Fruit fly (Drosophila melanogaster): ENCODE measurements around the gene PNUTS.

Gene PNUTS

DNA sequence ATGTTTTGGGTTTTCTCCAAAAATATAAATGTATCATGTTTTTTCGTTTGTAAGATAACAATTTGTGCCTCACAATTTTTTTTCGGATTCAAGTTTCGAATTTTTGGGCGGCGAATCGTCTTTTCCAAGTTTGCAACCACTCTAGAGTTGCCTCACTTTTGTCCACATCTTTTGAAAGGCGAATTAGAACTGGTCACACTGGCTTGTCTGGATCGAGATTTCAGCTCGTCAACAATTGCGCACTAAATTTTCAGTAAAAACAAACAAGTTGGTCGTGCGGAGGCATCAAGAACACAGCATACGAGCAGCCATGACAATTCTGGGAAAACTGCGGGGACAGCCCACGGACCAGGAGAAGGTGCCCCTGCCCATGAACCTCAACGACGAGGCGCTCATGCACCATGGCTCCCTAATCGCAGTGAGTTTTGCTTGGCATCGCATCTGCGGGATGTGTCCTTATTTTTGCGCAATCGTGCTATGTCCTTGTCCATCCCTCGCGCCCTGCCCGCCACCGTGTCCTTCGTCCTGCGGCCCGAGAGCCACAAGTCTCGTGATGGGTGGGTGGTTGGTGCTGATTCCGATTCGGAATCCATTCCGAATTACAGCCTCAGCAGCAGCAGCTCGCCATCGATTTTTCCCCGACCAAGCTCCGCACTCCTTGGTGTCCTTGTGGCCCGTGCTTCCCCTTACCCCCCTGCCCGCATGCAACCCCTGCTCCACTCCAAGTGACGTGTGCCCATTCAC is 48.9 kb upstream of the PNUTS start, which contains the start of gene CG3662 (continued):
- TF ChIP-seq Nf-YB (GFP tag; optimal IDR thresholded peaks at IDR 0.05) (no peak), CG9215 (GFP tag; IDR thresholded peaks at IDR 0.05) (no peak), Hmr (GFP tag; optimal IDR thresholded peaks at IDR 0.05) (peak; percentile 47), CG4730 (GFP tag; IDR thresholded peaks at IDR 0.05) (no peak), CG10147 (GFP tag; optimal IDR thresholded peaks at IDR 0.05) (peak; percentile 1), CG11456 (GFP tag; IDR thresholded peaks at IDR 0.05) (no peak), CG7372 (GFP tag; IDR thresholded peaks at IDR 0.05) (no peak), inv (GFP tag; IDR thresholded peaks at IDR 0.05; ENCODE audit: partially characterized antibody) (no peak), CTCF (GFP tag; optimal IDR thresholded peaks at IDR 0.05) (peak; percentile 40), en (GFP tag; optimal IDR thresholded peaks at IDR 0.05) (no peak), CG5953 (GFP tag; IDR thresholded peaks at IDR 0.05) (no peak), hkb (optimal IDR thresholded peaks at IDR 0.05) (no peak), hkb (GFP tag; IDR thresholded peaks at IDR 0.05) (no peak; the same call in 1 of the 2 replicates), CG17186 (GFP tag; optimal IDR thresholded peaks at IDR 0.05) (peak; percentile 83), CG13624 (GFP tag; optimal IDR thresholded peaks at IDR 0.05) (peak; percentile 97), CG2120 (GFP tag; optimal IDR thresholded peaks at IDR 0.05) (peak; percentile 31), ara (GFP tag; IDR thresholded peaks at IDR 0.05) (no peak), lmd (GFP tag; IDR thresholded peaks at IDR 0.05) (no peak), CG13424 (tag; optimal IDR thresholded peaks at IDR 0.05) (no peak), CG15601 (tag; optimal IDR thresholded peaks at IDR 0.05) (peak; percentile 47), ash1 (GFP tag; optimal IDR thresholded peaks at IDR 0.05) (no peak), NFAT (GFP tag; IDR thresholded peaks at IDR 0.05) (no peak), CG10274 (GFP tag; optimal IDR thresholded peaks at IDR 0.05) (no peak), CG17568 (GFP tag; optimal IDR thresholded peaks at IDR 0.05) (no peak), sens (GFP tag) (peak; percentile 62), sim (GFP tag; IDR thresholded peaks at IDR 0.05) (no peak), CG9437 (GFP tag; optimal IDR thresholded peaks at IDR 0.05) (no peak), CG33213 (GFP tag; optimal IDR thresholded peaks at IDR 0.05) (peak; percentile 22), Dfd (GFP tag; optimal IDR thresholded peaks at IDR 0.05) (no peak), chm (GFP tag; IDR thresholded peaks at IDR 0.05) (0 out of 2 replicates have a peak, but pooled peaks have one; percentile 46), CG8765 (GFP tag; IDR thresholded peaks at IDR 0.05) (no peak), NC2β (GFP tag; optimal IDR thresholded peaks at IDR 0.05) (no peak), sima (GFP tag; optimal IDR thresholded peaks at IDR 0.05) (no peak), her (GFP tag; optimal IDR thresholded peaks at IDR 0.05) (peak; percentile 60), CG2199 (GFP tag; IDR thresholded peaks at IDR 0.05) (no peak), chinmo (GFP tag; IDR thresholded peaks at IDR 0.05; ENCODE audit: partially characterized antibody) (0 out of 4 replicates have a peak, but pooled peaks have one; percentile 27), CG7928 (GFP tag; optimal IDR thresholded peaks at IDR 0.05) (no peak), tx (GFP tag; optimal IDR thresholded peaks at IDR 0.05) (no peak), CG3163 (GFP tag; optimal IDR thresholded peaks at IDR 0.05) (no peak)

DNA sequence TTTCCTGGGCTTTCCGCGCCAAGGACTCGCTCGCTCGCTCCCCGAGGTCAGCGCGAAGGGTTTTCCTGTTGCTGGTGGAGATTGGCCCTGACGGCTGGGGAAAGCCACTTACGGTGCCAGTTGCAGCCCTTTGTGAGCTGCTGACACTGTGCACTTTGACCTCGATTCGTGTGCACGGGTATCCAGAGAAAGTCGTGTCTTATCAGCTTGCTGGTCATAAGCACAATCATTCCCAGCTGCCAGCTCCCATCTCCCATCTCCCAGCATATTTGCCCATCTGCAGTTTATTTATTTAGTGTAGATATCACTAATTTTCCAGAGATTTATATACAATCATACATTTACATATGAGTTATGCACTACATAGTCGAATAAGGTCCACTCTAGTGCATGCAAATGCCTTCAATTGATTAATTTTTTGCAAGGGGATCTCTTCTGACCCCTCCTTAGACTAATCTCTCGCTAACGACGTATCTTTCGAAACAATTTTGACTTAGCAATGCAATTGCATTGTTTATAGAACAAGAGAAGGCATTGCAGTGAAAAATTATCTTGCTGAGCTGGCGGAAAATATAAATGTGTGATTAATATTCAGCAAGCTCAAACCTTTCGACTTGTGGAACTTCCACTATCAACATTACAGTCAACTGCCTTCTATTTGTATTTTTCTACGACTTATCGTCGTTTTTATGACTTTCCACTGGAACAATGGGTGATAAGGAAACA is 48.1 kb upstream of the PNUTS start:
- TF ChIP-seq CG9215 (GFP tag; IDR thresholded peaks at IDR 0.05): no peak
- no peak for TF ChIP-seq Hr51 (GFP tag; optimal IDR thresholded peaks at IDR 0.05)
- no peak for TF ChIP-seq NfI (GFP tag; optimal IDR thresholded peaks at IDR 0.05)
- TF ChIP-seq D (optimal IDR thresholded peaks at IDR 0.05): no peak
- TF ChIP-seq D (GFP tag; optimal IDR thresholded peaks at IDR 0.05): no peak
- no peak for TF ChIP-seq phol (tag; optimal IDR thresholded peaks at IDR 0.05)
- no peak for TF ChIP-seq Ptx1 (GFP tag; IDR thresholded peaks at IDR 0.05)
- no peak for TF ChIP-seq Hr3 (GFP tag; optimal IDR thresholded peaks at IDR 0.05)
- no peak for TF ChIP-seq CG13624 (GFP tag; optimal IDR thresholded peaks at IDR 0.05)
- no peak for TF ChIP-seq Sox100B (GFP tag; optimal IDR thresholded peaks at IDR 0.05)
- TF ChIP-seq amos (GFP tag; IDR thresholded peaks at IDR 0.05; ENCODE audit: partially characterized antibody): no peak
- TF ChIP-seq row (GFP tag; IDR thresholded peaks at IDR 0.05): no peak
- TF ChIP-seq pum (GFP tag; optimal IDR thresholded peaks at IDR 0.05): no peak
- TF ChIP-seq CG42726 (GFP tag; IDR thresholded peaks at IDR 0.05; ENCODE audit: partially characterized antibody): 0 out of 2 replicates have a peak, but pooled peaks have one; percentile 48
- no peak for TF ChIP-seq dmrt99B (tag; optimal IDR thresholded peaks at IDR 0.05)

Data from whole organism, embryonic.